Fruit fly (Drosophila melanogaster) whole organism, wandering third instar larva: ENCODE data around the gene Mitf.

Source experiments
- Abd-B ChIP-seq: fragments of >200 bp; optimal IDR thresholded peaks from 2 replicates; lab custom pipeline; 2017; ENCODE audit warnings: missing biosample characterization, missing genetic modification characterization
- CG9705 ChIP-seq: fragments of 200-800 bp; sonication (Bioruptor generic); optimal IDR thresholded peaks from 2 replicates; lab custom pipeline; 2018; ENCODE audit warnings: missing biosample characterization, mild to moderate bottlenecking, missing genetic modification characterization
- CrebA ChIP-seq: fragments of 200-800 bp; sonication (Bioruptor generic); optimal IDR thresholded peaks from 2 replicates; lab custom pipeline; 2016; ENCODE audit warnings: missing biosample characterization, mild to moderate bottlenecking, missing genetic modification characterization, borderline replicate concordance
- Dfd ChIP-seq: fragments of >200 bp; optimal IDR thresholded peaks from 2 replicates; lab custom pipeline; 2017; ENCODE audit warnings: missing biosample characterization, missing genetic modification characterization
- Dif ChIP-seq: fragments of 200-275, 200-300 bp; sonication (Bioruptor generic); optimal IDR thresholded peaks from 2 replicates; lab custom pipeline; 2018; ENCODE audit warnings: missing biosample characterization, missing genetic modification characterization; ENCODE audit not compliant: partially characterized antibody
- GATAd ChIP-seq: sonication (Bioruptor generic); optimal IDR thresholded peaks from 2 replicates; lab custom pipeline; 2016; ENCODE audit warnings: missing biosample characterization, missing genetic modification characterization
- HLH106 ChIP-seq: fragments of 200-800 bp; optimal IDR thresholded peaks from 3 replicates; lab custom pipeline; 2019; ENCODE audit warnings: missing biosample characterization, mild to moderate bottlenecking, missing genetic modification characterization, moderate library complexity
- Hnf4 ChIP-seq: fragments of 200-800 bp; sonication (Bioruptor generic); optimal IDR thresholded peaks from 2 replicates; lab custom pipeline; 2016; ENCODE audit warnings: missing biosample characterization, mild to moderate bottlenecking, missing genetic modification characterization
- Hr78 ChIP-seq: fragments of >200 bp; optimal IDR thresholded peaks from 2 replicates; lab custom pipeline; 2017; ENCODE audit warnings: missing biosample characterization, missing genetic modification characterization
- Hr83 ChIP-seq: fragments of 200-300 bp; sonication (Bioruptor generic); optimal IDR thresholded peaks from 2 replicates; lab custom pipeline; 2016; ENCODE audit warnings: missing biosample characterization, mild to moderate bottlenecking, missing genetic modification characterization, moderate library complexity; ENCODE audit not compliant: poor library complexity, severe bottlenecking
- Jra ChIP-seq: sonication (Bioruptor generic); optimal IDR thresholded peaks from 2 replicates; lab custom pipeline; 2016; ENCODE audit warnings: missing biosample characterization, missing genetic modification characterization
- Mio ChIP-seq: sonication (Bioruptor generic); optimal IDR thresholded peaks from 2 replicates; lab custom pipeline; 2016; ENCODE audit warnings: missing biosample characterization, missing genetic modification characterization
- OdsH ChIP-seq: fragments of 200-800 bp; sonication (Bioruptor generic); optimal IDR thresholded peaks from 2 replicates; lab custom pipeline; 2016; ENCODE audit warnings: missing biosample characterization, mild to moderate bottlenecking, missing genetic modification characterization
- Rel ChIP-seq, 2 experiments: fragments of 200-800 bp; sonication (Bioruptor generic) in 1 of 2; optimal IDR thresholded peaks; 2 replicates in 1 of 2; 3 replicates in 1 of 2; lab custom pipeline; 2016 to 2019; ENCODE audit warnings: mild to moderate bottlenecking in 2 of 2, missing biosample characterization in 2 of 2, missing genetic modification characterization in 2 of 2, moderate library complexity in 1 of 2
- Sp1 ChIP-seq: fragments of 200-800 bp; sonication (Bioruptor generic); optimal IDR thresholded peaks from 3 replicates; lab custom pipeline; 2019; ENCODE audit warnings: missing biosample characterization, mild to moderate bottlenecking, missing genetic modification characterization, moderate library complexity
- Vsx2 ChIP-seq: fragments of 200-300, 225-300 bp; sonication (Bioruptor generic); optimal IDR thresholded peaks from 2 replicates; lab custom pipeline; 2018; ENCODE audit warnings: missing biosample characterization, missing genetic modification characterization; ENCODE audit not compliant: partially characterized antibody
- br ChIP-seq: fragments of 200-800 bp; sonication (Bioruptor generic); optimal IDR thresholded peaks from 2 replicates; lab custom pipeline; 2016; ENCODE audit warnings: missing biosample characterization, missing genetic modification characterization
- dl ChIP-seq, 2 experiments: fragments of 175-275, 200-275 bp in 1 of 2; fragments of 200-275 bp in 1 of 2; sonication (Bioruptor generic); optimal IDR thresholded peaks; lab custom pipeline; 2018; ENCODE audit warnings: mild to moderate bottlenecking in 2 of 2, missing biosample characterization in 2 of 2, missing genetic modification characterization in 2 of 2, moderate library complexity in 2 of 2; ENCODE audit not compliant: partially characterized antibody in 2 of 2, insufficient read depth in 1 of 2
- dmrt93B ChIP-seq: fragments of 200-800 bp; sonication (Bioruptor generic); optimal IDR thresholded peaks from 2 replicates; lab custom pipeline; 2018; ENCODE audit warnings: missing biosample characterization, mild to moderate bottlenecking, missing genetic modification characterization
- dsf ChIP-seq: sonication (Bioruptor generic); optimal IDR thresholded peaks from 2 replicates; lab custom pipeline; 2016; ENCODE audit warnings: missing biosample characterization, missing genetic modification characterization, borderline replicate concordance
- ey ChIP-seq: fragments of 200-800 bp; sonication (Bioruptor generic); optimal IDR thresholded peaks from 2 replicates; lab custom pipeline; 2016; ENCODE audit warnings: missing biosample characterization, missing genetic modification characterization
- foxo ChIP-seq, 2 experiments: fragments of 200-800 bp; sonication (Bioruptor generic); optimal IDR thresholded peaks; 2 replicates in 1 of 2; 3 replicates in 1 of 2; lab custom pipeline; 2016 to 2017; ENCODE audit warnings: missing biosample characterization in 2 of 2, missing genetic modification characterization in 2 of 2
- fru ChIP-seq: fragments of 200-800 bp; sonication (Bioruptor generic); optimal IDR thresholded peaks from 3 replicates; lab custom pipeline; 2016; ENCODE audit warnings: missing biosample characterization, mild to moderate bottlenecking, missing genetic modification characterization
- h ChIP-seq: fragments of 200-800 bp; sonication (Bioruptor generic); optimal IDR thresholded peaks from 3 replicates; lab custom pipeline; 2016; ENCODE audit warnings: missing biosample characterization, mild to moderate bottlenecking, missing genetic modification characterization
- jim ChIP-seq: fragments of 175-275, 200-325 bp; sonication (Bioruptor generic); optimal IDR thresholded peaks from 2 replicates; lab custom pipeline; 2016; ENCODE audit warnings: missing biosample characterization, mild to moderate bottlenecking, missing genetic modification characterization
- lola ChIP-seq: fragments of >200 bp; optimal IDR thresholded peaks from 2 replicates; lab custom pipeline; 2017; ENCODE audit warnings: missing biosample characterization, missing genetic modification characterization
- pan ChIP-seq: fragments of >200 bp; optimal IDR thresholded peaks from 2 replicates; lab custom pipeline; 2017
- psq ChIP-seq: fragments of 200-800 bp; sonication (Bioruptor generic); optimal IDR thresholded peaks from 3 replicates; lab custom pipeline; 2017; ENCODE audit warnings: missing biosample characterization, mild to moderate bottlenecking, missing genetic modification characterization, moderate library complexity
- rgr ChIP-seq: fragments of 200-800 bp; sonication (Bioruptor generic); optimal IDR thresholded peaks from 3 replicates; lab custom pipeline; 2016; ENCODE audit warnings: missing biosample characterization, mild to moderate bottlenecking, missing genetic modification characterization
- sv ChIP-seq: fragments of 200-800 bp; sonication (Bioruptor generic); optimal IDR thresholded peaks from 3 replicates; lab custom pipeline; 2016; ENCODE audit warnings: missing biosample characterization, missing genetic modification characterization
- usp ChIP-seq: fragments of >200 bp; optimal IDR thresholded peaks from 2 replicates; lab custom pipeline; 2017; ENCODE audit warnings: missing biosample characterization, missing genetic modification characterization
- woc ChIP-seq: sonication (Bioruptor generic); optimal IDR thresholded peaks from 2 replicates; lab custom pipeline; 2016; ENCODE audit warnings: missing biosample characterization, mild to moderate bottlenecking, missing genetic modification characterization

Mitf gene

dm6 chr4:1231648-1232286 lies 33.1 kb downstream of the Mitf start:
- TF ChIP-seq Jra (GFP tag; lab: Kevin White, UChicago): no peak
- no peak for TF ChIP-seq Abd-B (GFP tag; lab: Kevin White, UChicago)
- no peak for TF ChIP-seq pan (lab: Kevin White, UChicago)
- TF ChIP-seq Hnf4 (GFP tag; lab: Kevin White, UChicago): no peak
- no peak for TF ChIP-seq Sp1 (GFP tag; lab: Kevin White, UChicago)
- no peak for TF ChIP-seq rgr (GFP tag; lab: Kevin White, UChicago)
- no peak for TF ChIP-seq Hr78 (GFP tag; lab: Kevin White, UChicago)
- TF ChIP-seq CrebA (GFP tag; lab: Kevin White, UChicago): no peak
- TF ChIP-seq br (GFP tag; lab: Kevin White, UChicago): no peak
- TF ChIP-seq CG9705 (GFP tag; lab: Kevin White, UChicago): no peak
- TF ChIP-seq Dfd (GFP tag; lab: Kevin White, UChicago): no peak
- no peak for TF ChIP-seq Hr83 (GFP tag; lab: Kevin White, UChicago)
- TF ChIP-seq dsf (GFP tag; lab: Kevin White, UChicago): no peak
- no peak for TF ChIP-seq OdsH (GFP tag; lab: Kevin White, UChicago)
- no peak for TF ChIP-seq Vsx2
- no peak for TF ChIP-seq dl (GFP tag; optimal IDR thresholded peaks at IDR 0.05; lab: Kevin White, UChicago; ENCODE audit: insufficient read depth in 1 of 2, partially characterized antibody in 2 of 2)
- no peak for TF ChIP-seq Rel (GFP tag; optimal IDR thresholded peaks at IDR 0.05; lab: Kevin White, UChicago)
- TF ChIP-seq Rel (tag; optimal IDR thresholded peaks at IDR 0.05; lab: Kevin White, UChicago): no peak

dm6 chr4:1233351-1233750 lies 34.7 kb downstream of the Mitf start:
- TF ChIP-seq fru (GFP tag; lab: Kevin White, UChicago) (no peak), dmrt93B (GFP tag; lab: Kevin White, UChicago) (no peak), psq (GFP tag; lab: Kevin White, UChicago) (no peak), Dfd (GFP tag; lab: Kevin White, UChicago) (no peak), Rel (GFP tag; optimal IDR thresholded peaks at IDR 0.05; lab: Kevin White, UChicago) (no peak), Rel (tag; optimal IDR thresholded peaks at IDR 0.05; lab: Kevin White, UChicago) (no peak), Dif (GFP tag; lab: Kevin White, UChicago) (no peak), dl (GFP tag; optimal IDR thresholded peaks at IDR 0.05; lab: Kevin White, UChicago; ENCODE audit: insufficient read depth in 1 of 2, partially characterized antibody in 2 of 2) (no peak), Mio (GFP tag; lab: Kevin White, UChicago) (no peak), Hnf4 (GFP tag; lab: Kevin White, UChicago) (no peak), CG9705 (GFP tag; lab: Kevin White, UChicago) (no peak), sv (GFP tag; lab: Kevin White, UChicago) (no peak), HLH106 (no peak), ey (GFP tag; lab: Kevin White, UChicago) (no peak), jim (no peak), h (GFP tag; lab: Kevin White, UChicago) (no peak), pan (lab: Kevin White, UChicago) (no peak)

DNA sequence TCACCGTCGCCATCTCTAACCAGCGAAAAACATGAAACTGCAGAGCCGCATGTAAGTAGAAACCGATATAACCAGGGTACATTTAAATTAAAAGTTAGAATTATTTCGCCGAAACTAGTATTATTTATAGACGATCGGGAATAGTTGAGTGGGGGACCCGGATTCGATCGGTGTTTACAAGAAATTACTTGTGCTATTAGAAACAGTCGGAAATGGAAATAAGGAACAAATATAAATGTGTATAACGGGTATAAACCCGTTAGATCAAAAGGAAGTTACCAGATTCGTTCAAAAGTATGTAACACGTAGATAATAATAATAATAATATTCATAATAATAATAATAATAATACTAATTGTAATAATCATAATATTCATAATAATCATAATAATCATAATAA lies 36.1 kb downstream of the Mitf start:
- TF ChIP-seq Jra (GFP tag; lab: Kevin White, UChicago): no peak
- no peak for TF ChIP-seq lola (GFP tag; lab: Kevin White, UChicago)
- no peak for TF ChIP-seq foxo (GFP tag; optimal IDR thresholded peaks at IDR 0.05; lab: Kevin White, UChicago)
- no peak for TF ChIP-seq pan (lab: Kevin White, UChicago)
- TF ChIP-seq jim: no peak
- no peak for TF ChIP-seq Hr78 (GFP tag; lab: Kevin White, UChicago)
- no peak for TF ChIP-seq woc (GFP tag; lab: Kevin White, UChicago)
- TF ChIP-seq dsf (GFP tag; lab: Kevin White, UChicago): no peak
- TF ChIP-seq br (GFP tag; lab: Kevin White, UChicago): no peak
- TF ChIP-seq usp (GFP tag; lab: Kevin White, UChicago): no peak
- no peak for TF ChIP-seq GATAd (GFP tag; lab: Kevin White, UChicago)
- TF ChIP-seq psq (GFP tag; lab: Kevin White, UChicago): no peak
- no peak for TF ChIP-seq CrebA (GFP tag; lab: Kevin White, UChicago)
- TF ChIP-seq sv (GFP tag; lab: Kevin White, UChicago): no peak
- TF ChIP-seq CG9705 (GFP tag; lab: Kevin White, UChicago): no peak
- TF ChIP-seq rgr (GFP tag; lab: Kevin White, UChicago): no peak
- no peak for TF ChIP-seq Hnf4 (GFP tag; lab: Kevin White, UChicago)
- TF ChIP-seq, all 38 proteins: peak for 0
